Fruit fly (Drosophila melanogaster) whole organism, wandering third instar larva: ENCODE data around the gene Cyp4g15.

Experiments
- Dfd ChIP-seq: fragments of >200 bp; optimal IDR thresholded peaks from 2 replicates; lab custom pipeline; 2017; ENCODE audit warnings: missing biosample characterization, missing genetic modification characterization
- GATAd ChIP-seq: sonication (Bioruptor generic); optimal IDR thresholded peaks from 2 replicates; lab custom pipeline; 2016; ENCODE audit warnings: missing biosample characterization, missing genetic modification characterization
- Jra ChIP-seq: sonication (Bioruptor generic); optimal IDR thresholded peaks from 2 replicates; lab custom pipeline; 2016; ENCODE audit warnings: missing biosample characterization, missing genetic modification characterization
- Sp1 ChIP-seq: fragments of 200-800 bp; sonication (Bioruptor generic); optimal IDR thresholded peaks from 3 replicates; lab custom pipeline; 2019; ENCODE audit warnings: missing biosample characterization, mild to moderate bottlenecking, missing genetic modification characterization, moderate library complexity
- tai ChIP-seq: sonication (Bioruptor generic); optimal IDR thresholded peaks from 2 replicates; lab custom pipeline; 2016; ENCODE audit warnings: missing biosample characterization, missing genetic modification characterization

- no peak for TF ChIP-seq Jra (GFP tag; lab: Kevin White, UChicago)
- no peak for TF ChIP-seq Sp1
- no peak for TF ChIP-seq GATAd (GFP tag; lab: Kevin White, UChicago)
- no peak for TF ChIP-seq tai (GFP tag; lab: Kevin White, UChicago)
- TF ChIP-seq Dfd (GFP tag; lab: Kevin White, UChicago) = no peak
Observed at dm6 chrX:11476758-11477157, at the start of gene Cyp4g15.
